Fruit fly (Drosophila melanogaster) whole organism: ENCODE data around the gene Wdr82.

ENCODE experiments used
- CG8478 ChIP-seq: fragments of >200 bp; optimal IDR thresholded peaks from 2 replicates; lab custom pipeline; 2018; ENCODE audit warnings: inconsistent platforms
- Dll ChIP-seq: fragments of >200 bp; optimal IDR thresholded peaks from 2 replicates; lab custom pipeline; 2017
- EcR ChIP-seq, 2 experiments: fragments of >200 bp; optimal IDR thresholded peaks; 2 replicates each; lab custom pipeline; 2017; ENCODE audit warnings: missing biosample characterization in 2 of 2, missing genetic modification characterization in 2 of 2, missing genetic modification reagents in 2 of 2
- pan ChIP-seq: fragments of >200 bp; optimal IDR thresholded peaks from 2 replicates; lab custom pipeline; 2017
- usp ChIP-seq: fragments of >200 bp; optimal IDR thresholded peaks from 2 replicates; lab custom pipeline; 2017; ENCODE audit warnings: missing biosample characterization, missing genetic modification characterization, mixed read lengths

dm6 chr2L:8394180-8394579 lies 19.9 kb downstream of the Wdr82 start, which contains the start of gene lectin-29Ca:
- no peak for TF ChIP-seq EcR (GFP tag; optimal IDR thresholded peaks at IDR 0.05; lab: Kevin White, UChicago)
- TF ChIP-seq Dll = no peak
- TF ChIP-seq CG8478 = no peak
- TF ChIP-seq pan (lab: Kevin White, UChicago) = no peak
- no peak for TF ChIP-seq usp
